Worm (Caenorhabditis elegans) whole organism, early embryonic: ENCODE measurements around the gene C35C5.9.

Experiments used
- B0310.2 ChIP-seq: sonication (generic microtip); optimal IDR thresholded peaks from 2 replicates; lab custom pipeline; 2016; ENCODE audit warnings: mild to moderate bottlenecking, missing genetic modification characterization, missing compliant biosample characterization
- F13C5.2 ChIP-seq: sonication (generic microtip); optimal IDR thresholded peaks from 2 replicates; lab custom pipeline; 2017; ENCODE audit warnings: mild to moderate bottlenecking, missing genetic modification characterization, inconsistent platforms, missing compliant biosample characterization
- aly-1 ChIP-seq: sonication (generic microtip); optimal IDR thresholded peaks from 2 replicates; lab custom pipeline; 2016; ENCODE audit warnings: missing genetic modification characterization, missing compliant biosample characterization
- ama-1 ChIP-seq: fragments of 150-350 bp; optimal IDR thresholded peaks from 2 replicates; lab custom pipeline; 2014
- ceh-13 ChIP-seq: fragments of 200-800 bp; sonication (Bioruptor generic); optimal IDR thresholded peaks from 2 replicates; lab custom pipeline; 2018; ENCODE audit warnings: mild to moderate bottlenecking, missing genetic modification characterization, missing compliant biosample characterization
- ceh-36 ChIP-seq: sonication (generic microtip); optimal IDR thresholded peaks from 2 replicates; lab custom pipeline; 2016; ENCODE audit warnings: missing genetic modification characterization, inconsistent platforms, missing compliant biosample characterization
- ets-7 ChIP-seq: sonication (generic microtip); optimal IDR thresholded peaks from 2 replicates; lab custom pipeline; 2016; ENCODE audit warnings: missing genotype, missing genetic modification characterization, missing compliant biosample characterization
- flt-1 ChIP-seq: fragments of 200-800 bp; sonication (Bioruptor generic); IDR thresholded peaks from 2 replicates; pipeline ENCODE4 v1.3.6; 2022; ENCODE audit warnings: missing genetic modification characterization, missing compliant biosample characterization
- hmbx-1 ChIP-seq: sonication (generic microtip); optimal IDR thresholded peaks from 2 replicates; lab custom pipeline; 2016; ENCODE audit warnings: mild to moderate bottlenecking, missing genetic modification characterization, missing compliant biosample characterization
- hmg-4 ChIP-seq: fragments of 200-800 bp; sonication (Bioruptor generic); optimal IDR thresholded peaks from 2 replicates; lab custom pipeline; 2018; ENCODE audit warnings: mild to moderate bottlenecking, missing genetic modification characterization, missing compliant biosample characterization
- hnd-1 ChIP-seq: sonication (generic microtip); optimal IDR thresholded peaks from 2 replicates; lab custom pipeline; 2016; ENCODE audit warnings: missing genetic modification characterization, missing compliant biosample characterization
- pes-1 ChIP-seq: fragments of 200-800 bp; sonication (Bioruptor generic); IDR thresholded peaks from 2 replicates; pipeline ENCODE4 v1.3.6; 2022; ENCODE audit warnings: missing genetic modification reagents, missing genetic modification characterization, missing compliant biosample characterization
- scrt-1 ChIP-seq: fragments of 200-800 bp; sonication (Bioruptor generic); IDR thresholded peaks from 2 replicates; pipeline ENCODE4 v1.3.6; 2022; ENCODE audit warnings: missing genetic modification characterization, missing compliant biosample characterization
- sea-1 ChIP-seq: fragments of 200-800 bp; sonication (Bioruptor generic); conservative IDR thresholded peaks from 2 replicates; pipeline ENCODE4 v1.3.6; 2022; ENCODE audit warnings: missing genetic modification characterization, missing compliant biosample characterization
- tbx-11 ChIP-seq: fragments of 200-800 bp; sonication (Bioruptor generic); IDR thresholded peaks from 2 replicates; pipeline ENCODE4 v1.3.6; 2022; ENCODE audit warnings: missing genetic modification characterization, missing compliant biosample characterization
- tbx-37 ChIP-seq: fragments of 200-800 bp; sonication (Bioruptor generic); conservative IDR thresholded peaks from 2 replicates; pipeline ENCODE4 v1.3.6; 2022; ENCODE audit warnings: missing genetic modification reagents, missing genetic modification characterization, missing compliant biosample characterization
- tra-4 ChIP-seq: sonication (generic microtip); optimal IDR thresholded peaks from 2 replicates; lab custom pipeline; 2017; ENCODE audit warnings: missing genetic modification characterization, missing compliant biosample characterization

The C35C5.9 gene

DNA sequence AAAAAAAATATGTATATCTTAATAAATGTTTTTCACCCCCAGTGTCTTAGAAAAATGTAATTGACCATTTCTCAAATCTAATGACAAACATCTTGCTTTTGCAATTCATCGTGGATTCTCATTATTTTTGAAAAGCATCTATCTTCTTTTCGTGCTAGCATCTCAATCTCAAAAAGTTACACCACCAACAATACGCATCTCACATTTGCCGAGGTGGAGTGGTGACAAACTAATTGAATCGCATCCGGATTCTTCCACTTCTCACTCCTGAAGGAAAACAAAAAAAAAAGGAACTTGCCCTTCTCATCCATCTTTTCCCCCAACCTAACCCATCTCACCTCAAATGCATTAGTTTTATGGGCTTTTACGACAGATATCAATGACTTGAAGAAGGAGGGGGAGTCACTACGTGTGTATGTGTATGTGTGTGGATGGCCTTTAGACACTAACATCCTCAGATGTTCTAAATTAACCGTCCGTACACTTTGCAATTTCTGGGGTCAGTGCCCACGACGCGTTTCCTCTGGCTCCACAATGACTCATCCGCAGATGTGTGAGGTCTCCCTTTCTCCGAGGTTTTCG is 11.2 kb downstream of the C35C5.9 start:
- no peak for TF ChIP-seq tbx-37
- TF ChIP-seq hnd-1 (tag; lab: Kevin White, UChicago), result no peak
- TF ChIP-seq F13C5.2, result no peak
- TF ChIP-seq aly-1 (tag; lab: Kevin White, UChicago), result no peak
- TF ChIP-seq tra-4, result no peak
- TF ChIP-seq hmg-4 (GFP tag; lab: Kevin White, UChicago), result no peak
- TF ChIP-seq flt-1, result no peak
- no peak for TF ChIP-seq B0310.2 (tag; lab: Kevin White, UChicago)
- TF ChIP-seq hmbx-1 (tag; lab: Kevin White, UChicago), result no peak
- TF ChIP-seq scrt-1 (GFP tag; lab: Robert Waterston, UW), result no peak
- no peak for TF ChIP-seq sea-1 (GFP tag; lab: Robert Waterston, UW)
- TF ChIP-seq ets-7 (tag; lab: Kevin White, UChicago), result no peak
- TF ChIP-seq ceh-36, result no peak
- TF ChIP-seq ama-1, result no peak
- TF ChIP-seq ceh-13 (GFP tag; lab: Kevin White, UChicago), result no peak

DNA sequence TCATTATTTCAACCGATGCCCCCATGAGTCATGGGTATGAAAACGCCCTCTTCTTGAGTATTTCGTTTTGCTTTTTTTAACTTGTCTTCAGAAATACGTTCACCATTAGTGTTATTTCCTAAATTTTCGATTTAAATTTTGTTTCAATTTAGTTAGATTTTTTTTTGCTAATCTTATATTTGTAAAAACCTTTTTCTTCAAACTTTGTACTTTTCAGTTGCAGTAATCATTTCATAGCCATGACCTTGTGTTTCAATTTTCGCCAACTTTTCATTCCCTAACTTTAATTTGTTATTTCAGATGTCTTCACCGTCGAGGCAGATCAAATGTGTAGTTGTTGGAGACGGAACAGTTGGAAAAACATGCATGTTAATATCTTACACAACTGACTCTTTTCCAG is 11.9 kb downstream of the C35C5.9 start, which contains the start of gene mig-2:
Gene mig-2, plus strand, starts transcription at position 301 of the 400 bp plus-strand sequence.
- TF ChIP-seq hnd-1 (tag; lab: Kevin White, UChicago) (no peak), aly-1 (tag; lab: Kevin White, UChicago) (no peak), sea-1 (GFP tag; lab: Robert Waterston, UW) (no peak), ceh-36 (no peak), F13C5.2 (no peak), hmg-4 (GFP tag; lab: Kevin White, UChicago) (no peak), ets-7 (tag; lab: Kevin White, UChicago) (no peak), ceh-13 (GFP tag; lab: Kevin White, UChicago) (no peak), B0310.2 (tag; lab: Kevin White, UChicago) (no peak), ama-1 (no peak), hmbx-1 (tag; lab: Kevin White, UChicago) (no peak), scrt-1 (GFP tag; lab: Robert Waterston, UW) (no peak), tra-4 (no peak)

DNA sequence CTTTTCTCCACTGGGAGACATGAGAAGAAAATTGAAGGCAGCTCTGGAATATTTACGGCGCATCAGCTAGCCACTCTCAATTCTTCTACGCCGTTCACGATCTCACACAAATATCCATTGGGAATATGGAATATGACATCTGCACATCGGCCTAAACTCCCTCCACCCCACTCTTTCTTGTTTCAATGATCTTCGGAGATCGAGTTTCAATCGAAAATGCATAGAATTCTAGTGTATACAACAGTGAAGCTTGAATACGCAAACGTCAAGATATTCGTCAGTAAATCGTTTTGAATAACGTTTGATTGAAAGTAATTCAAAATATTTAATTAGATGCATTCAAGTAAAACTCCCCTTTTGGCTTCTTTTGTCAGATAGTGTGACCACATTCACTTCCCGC is 15.4 kb downstream of the C35C5.9 start:
- TF ChIP-seq ceh-13 (GFP tag; lab: Kevin White, UChicago) (no peak), F13C5.2 (no peak), flt-1 (no peak), tra-4 (no peak), hmbx-1 (tag; lab: Kevin White, UChicago) (no peak), ama-1 (no peak), pes-1 (GFP tag; lab: Robert Waterston, UW) (no peak), ceh-36 (no peak), sea-1 (GFP tag; lab: Robert Waterston, UW) (no peak), ets-7 (tag; lab: Kevin White, UChicago) (no peak), hnd-1 (tag; lab: Kevin White, UChicago) (no peak), hmg-4 (GFP tag; lab: Kevin White, UChicago) (no peak), tbx-11 (GFP tag; lab: Robert Waterston, UW) (no peak)

DNA sequence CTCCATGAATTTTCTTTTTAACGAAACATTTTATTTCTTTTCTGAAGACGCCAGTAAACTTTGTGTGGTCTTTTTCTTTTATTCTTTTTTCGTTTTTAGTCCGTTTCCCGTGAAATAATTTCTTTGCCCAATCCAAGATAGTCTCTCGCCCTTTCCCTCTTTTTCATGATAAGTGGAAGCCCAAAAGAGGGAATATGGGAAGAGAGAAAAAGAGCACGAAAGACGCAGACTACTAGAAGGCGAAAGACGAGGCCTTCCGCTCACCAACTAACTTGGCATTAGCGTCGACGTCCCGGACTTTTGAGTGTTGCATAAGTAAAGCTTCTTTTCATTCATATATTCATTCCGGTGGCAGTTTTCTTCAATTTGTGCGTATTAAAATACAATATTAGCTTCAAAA is 16.5 kb downstream of the C35C5.9 start:
- TF ChIP-seq hnd-1 (tag; lab: Kevin White, UChicago) (no peak), pes-1 (GFP tag; lab: Robert Waterston, UW) (no peak), tbx-11 (GFP tag; lab: Robert Waterston, UW) (no peak), hmbx-1 (tag; lab: Kevin White, UChicago) (no peak), B0310.2 (tag; lab: Kevin White, UChicago) (no peak), hmg-4 (GFP tag; lab: Kevin White, UChicago) (no peak), tra-4 (no peak), F13C5.2 (no peak), sea-1 (GFP tag; lab: Robert Waterston, UW) (no peak), tbx-37 (no peak), ceh-36 (no peak), flt-1 (no peak), scrt-1 (GFP tag; lab: Robert Waterston, UW) (no peak), aly-1 (tag; lab: Kevin White, UChicago) (no peak), ama-1 (no peak), ceh-13 (GFP tag; lab: Kevin White, UChicago) (no peak), ets-7 (tag; lab: Kevin White, UChicago) (no peak)

DNA sequence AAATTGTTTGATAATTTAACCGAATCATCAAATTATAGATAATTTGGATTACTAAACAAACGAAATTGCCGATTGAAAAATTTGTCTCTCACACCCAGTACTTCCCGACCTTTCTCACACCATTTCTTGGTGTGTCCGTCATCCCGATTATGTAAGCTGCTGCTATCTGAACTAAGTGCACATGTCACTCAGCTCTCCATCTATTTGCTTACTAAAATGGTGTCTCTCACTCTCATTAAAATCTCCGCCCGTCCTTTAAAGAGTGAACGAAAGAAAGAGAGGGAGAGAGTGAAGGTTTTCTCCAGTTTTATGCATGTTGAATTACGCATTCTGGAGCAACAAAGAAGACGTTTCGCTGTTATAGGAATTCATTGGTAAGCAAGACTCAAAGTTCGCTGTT is 18.2 kb downstream of the C35C5.9 start:
- no peak for TF ChIP-seq hnd-1 (tag; lab: Kevin White, UChicago)
- no peak for TF ChIP-seq B0310.2 (tag; lab: Kevin White, UChicago)
- TF ChIP-seq ceh-13 (GFP tag; lab: Kevin White, UChicago), result no peak
- TF ChIP-seq ets-7 (tag; lab: Kevin White, UChicago), result no peak
- TF ChIP-seq sea-1 (GFP tag; lab: Robert Waterston, UW), result no peak
- TF ChIP-seq F13C5.2, result no peak
- no peak for TF ChIP-seq scrt-1 (GFP tag; lab: Robert Waterston, UW)
- TF ChIP-seq ama-1, result no peak
- TF ChIP-seq aly-1 (tag; lab: Kevin White, UChicago), result no peak
- no peak for TF ChIP-seq tbx-37
- TF ChIP-seq flt-1, result no peak
- TF ChIP-seq pes-1 (GFP tag; lab: Robert Waterston, UW), result no peak
- no peak for TF ChIP-seq hmg-4 (GFP tag; lab: Kevin White, UChicago)
- TF ChIP-seq tbx-11 (GFP tag; lab: Robert Waterston, UW), result no peak
- TF ChIP-seq tra-4, result no peak
- no peak for TF ChIP-seq hmbx-1 (tag; lab: Kevin White, UChicago)
- TF ChIP-seq ceh-36, result no peak

DNA sequence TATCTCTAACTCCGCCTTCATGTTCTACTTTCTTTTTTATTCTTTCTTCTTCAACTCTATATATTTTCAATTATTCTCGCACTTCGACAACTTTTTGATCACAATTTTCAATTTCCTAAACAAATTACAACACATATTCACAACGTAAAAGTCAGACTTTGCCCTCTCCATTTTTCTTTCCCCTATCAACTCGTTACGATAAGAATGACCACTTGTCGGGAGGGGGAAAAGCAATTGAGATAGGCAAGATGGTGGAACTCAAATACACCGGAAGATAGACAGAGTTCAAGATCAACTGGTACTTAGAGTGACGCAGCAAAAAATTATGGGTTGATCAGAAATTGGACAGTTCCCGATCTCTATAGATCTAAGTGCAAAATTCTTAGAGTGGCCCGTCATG is 18.7 kb downstream of the C35C5.9 start:
- no peak for TF ChIP-seq pes-1 (GFP tag; lab: Robert Waterston, UW)

DNA sequence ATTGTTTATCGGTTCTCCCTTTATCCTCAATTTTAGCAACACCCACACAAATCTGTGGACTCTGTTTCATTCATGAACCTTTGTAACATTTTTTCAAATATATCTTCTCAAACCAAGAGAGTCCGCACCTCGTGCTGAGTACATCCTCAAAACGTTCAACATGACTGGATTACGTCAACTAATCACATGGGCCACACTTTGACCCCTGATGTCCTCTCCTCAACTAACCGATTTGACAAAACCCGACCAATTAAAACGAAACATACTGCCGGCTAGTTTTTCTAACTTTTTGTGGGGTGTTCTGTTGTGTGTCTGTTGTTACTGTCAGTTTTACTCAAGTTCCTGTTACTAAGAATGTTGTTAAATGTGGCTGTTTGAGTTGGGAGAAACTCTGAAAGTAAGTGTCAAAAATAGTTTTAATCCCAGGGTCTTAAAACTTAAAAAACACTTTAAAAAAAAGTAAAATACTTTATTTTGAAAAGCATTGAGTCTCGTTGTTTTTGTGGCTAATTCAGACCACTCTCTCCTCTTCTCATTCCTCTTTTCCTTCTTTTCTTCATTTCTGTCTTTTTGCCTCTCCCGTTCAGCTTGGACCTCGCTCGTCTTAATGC is 19.3 kb downstream of the C35C5.9 start:
- TF ChIP-seq ama-1 (no peak), ceh-36 (no peak)
